Worm (Caenorhabditis elegans) whole organism, L4/young adult: ENCODE measurements around the gene F52B10.3.

Source experiments
- dao-5 ChIP-seq: sonication (generic microtip); optimal IDR thresholded peaks from 2 replicates; lab custom pipeline; 2016; ENCODE audit warnings: missing genotype, missing genetic modification characterization, moderate library complexity, missing compliant biosample characterization
- him-1 ChIP-seq: sonication (generic microtip); optimal IDR thresholded peaks from 2 replicates; lab custom pipeline; 2016; ENCODE audit warnings: missing genotype, missing genetic modification reagents, missing genetic modification characterization, missing compliant biosample characterization

ce11 chrX:2925950-2926349 is 27.8 kb upstream of the F52B10.3 start:
- TF ChIP-seq dao-5 (tag; lab: Kevin White, UChicago) (no peak), him-1 (tag; lab: Kevin White, UChicago) (no peak)
